In the genomic region with DNA sequence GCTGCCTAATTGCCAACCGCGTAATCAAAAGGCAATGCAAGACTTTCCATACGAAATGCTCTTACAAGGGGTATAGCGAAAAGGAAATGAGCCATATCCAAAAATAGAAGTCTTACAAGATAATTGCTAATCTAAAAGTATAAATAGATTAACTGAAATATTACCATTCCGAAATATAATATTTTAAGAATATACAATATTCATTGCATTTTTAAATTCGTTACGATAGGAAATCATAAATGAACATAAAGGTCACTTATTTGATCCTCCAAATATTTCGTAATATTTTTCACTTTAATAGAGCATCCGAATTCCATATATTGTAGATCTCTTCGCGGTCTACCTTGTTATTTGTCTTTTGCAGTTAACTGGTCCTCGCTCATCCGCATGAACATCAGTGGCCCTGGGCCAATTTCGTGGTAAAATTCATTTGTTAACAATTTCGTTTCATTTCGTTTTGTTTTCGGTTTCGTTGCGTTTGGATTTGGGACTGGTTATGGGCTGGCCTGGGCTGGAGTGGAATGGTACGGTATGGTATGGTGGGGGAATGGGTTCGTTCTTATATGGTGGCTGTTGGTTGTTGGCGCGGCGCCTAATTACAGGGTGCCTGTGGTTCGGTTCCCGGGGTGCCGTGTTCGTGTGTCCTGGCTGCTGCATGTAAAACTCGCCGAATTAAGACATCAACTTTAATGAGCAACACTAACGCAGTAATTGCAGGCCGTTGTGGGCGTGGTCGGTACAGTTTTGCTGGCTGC, we compare ENCODE assay signal across 3 fruit fly cellular contexts.
A peak's percentile ranks its signal among the peaks of the same experiment; 100 is the strongest.
TF ChIP-seq lines count a peak whose summit lies in the region.

No protein-coding gene starts in this region.

TF ChIP-seq in whole organism, embryonic, 481 proteins besides CTCF, POLR2A, EP300 and RAD21 (continued from another document):
- TF ChIP-seq kay (GFP tag; optimal IDR thresholded peaks at IDR 0.05; lab: Kevin White, UChicago) (no peak), Aef1 (GFP tag; IDR thresholded peaks at IDR 0.05; lab: Robert Waterston, UW) (no peak), CG4730 (GFP tag; IDR thresholded peaks at IDR 0.05; lab: Robert Waterston, UW) (no peak), CG18011 (GFP tag; optimal IDR thresholded peaks at IDR 0.05; lab: Kevin White, UChicago) (no peak), CG17385 (GFP tag; optimal IDR thresholded peaks at IDR 0.05; lab: Kevin White, UChicago) (no peak), fd3F (GFP tag; optimal IDR thresholded peaks at IDR 0.05; lab: Kevin White, UChicago) (no peak), repo (GFP tag; optimal IDR thresholded peaks at IDR 0.05; lab: Kevin White, UChicago) (no peak), CG14014 (GFP tag; IDR thresholded peaks at IDR 0.05; lab: Robert Waterston, UW) (no peak), Nf-YA (GFP tag; IDR thresholded peaks at IDR 0.05; lab: Robert Waterston, UW) (no peak), CrebB (tag; optimal IDR thresholded peaks at IDR 0.05; lab: Kevin White, UChicago) (no peak), unc-4 (GFP tag; IDR thresholded peaks at IDR 0.05; lab: Robert Waterston, UW; ENCODE audit: partially characterized antibody) (no peak), CG42726 (GFP tag; IDR thresholded peaks at IDR 0.05; lab: Robert Waterston, UW; ENCODE audit: partially characterized antibody) (no peak), HHEX (GFP tag; optimal IDR thresholded peaks at IDR 0.05; lab: Kevin White, UChicago) (no peak), D19A (tag; optimal IDR thresholded peaks at IDR 0.05; lab: Kevin White, UChicago) (peak; percentile 74), oc (tag; optimal IDR thresholded peaks at IDR 0.05; lab: Kevin White, UChicago) (no peak), pzg (GFP tag; optimal IDR thresholded peaks at IDR 0.05; lab: Kevin White, UChicago) (no peak), Taf1 (GFP tag; IDR thresholded peaks at IDR 0.05; lab: Robert Waterston, UW) (no peak), toy (GFP tag; IDR thresholded peaks at IDR 0.05; lab: Robert Waterston, UW) (no peak), CG4404 (GFP tag; IDR thresholded peaks at IDR 0.05; lab: Robert Waterston, UW) (no peak), CG17361 (GFP tag; IDR thresholded peaks at IDR 0.05; lab: Robert Waterston, UW) (no peak), Ets65A (GFP tag; lab: Kevin White, UChicago) (peak; percentile 69), org-1 (GFP tag; optimal IDR thresholded peaks at IDR 0.05; lab: Kevin White, UChicago) (no peak), pfk (GFP tag; optimal IDR thresholded peaks at IDR 0.05; lab: Kevin White, UChicago) (peak; percentile 83), B-H2 (GFP tag; optimal IDR thresholded peaks at IDR 0.05; lab: Kevin White, UChicago) (no peak), Dek (tag; optimal IDR thresholded peaks at IDR 0.05; lab: Kevin White, UChicago) (no peak), CG6254 (GFP tag; optimal IDR thresholded peaks at IDR 0.05; lab: Kevin White, UChicago) (peak; percentile 96), Xbp1 (GFP tag; optimal IDR thresholded peaks at IDR 0.05; lab: Kevin White, UChicago) (no peak), ro (GFP tag; IDR thresholded peaks at IDR 0.05; lab: Robert Waterston, UW) (no peak), CG10565 (GFP tag; optimal IDR thresholded peaks at IDR 0.05; lab: Kevin White, UChicago) (no peak), ranshi (GFP tag; IDR thresholded peaks at IDR 0.05; lab: Robert Waterston, UW) (no peak), CG16863 (GFP tag; optimal IDR thresholded peaks at IDR 0.05; lab: Kevin White, UChicago) (no peak), CG3163 (GFP tag; optimal IDR thresholded peaks at IDR 0.05; lab: Kevin White, UChicago) (no peak), odd (GFP tag; optimal IDR thresholded peaks at IDR 0.05; lab: Kevin White, UChicago) (no peak), CG11085 (GFP tag; IDR thresholded peaks at IDR 0.05; lab: Robert Waterston, UW) (no peak)

TF ChIP-seq in whole organism, prepupa, 60 proteins besides CTCF, POLR2A, EP300 and RAD21 (continued from another document):
- TF ChIP-seq pdm3 (GFP tag; optimal IDR thresholded peaks at IDR 0.05; lab: Kevin White, UChicago) (peak; percentile 2), Blimp-1 (GFP tag; optimal IDR thresholded peaks at IDR 0.05; lab: Kevin White, UChicago) (peak; percentile 58), esn (GFP tag; optimal IDR thresholded peaks at IDR 0.05; lab: Kevin White, UChicago) (peak; percentile 82), fkh (GFP tag; optimal IDR thresholded peaks at IDR 0.05; lab: Kevin White, UChicago) (no peak), acj6 (GFP tag; optimal IDR thresholded peaks at IDR 0.05; lab: Kevin White, UChicago) (peak; percentile 20), CG6792 (GFP tag; optimal IDR thresholded peaks at IDR 0.05; lab: Kevin White, UChicago) (peak; percentile 60), Eip78C (GFP tag; lab: Kevin White, UChicago) (peak; percentile 93), CG6163 (GFP tag; IDR thresholded peaks at IDR 0.05; lab: Robert Waterston, UW) (no peak), vri (GFP tag; optimal IDR thresholded peaks at IDR 0.05; lab: Kevin White, UChicago) (peak; percentile 18), fd85E (GFP tag; optimal IDR thresholded peaks at IDR 0.05; lab: Kevin White, UChicago) (no peak), achi (GFP tag; optimal IDR thresholded peaks at IDR 0.05; lab: Kevin White, UChicago) (peak; percentile 26), CG9139 (GFP tag; optimal IDR thresholded peaks at IDR 0.05; lab: Kevin White, UChicago) (no peak), CG3032 (tag; optimal IDR thresholded peaks at IDR 0.05; lab: Kevin White, UChicago) (peak; percentile 41), Hr38 (GFP tag; optimal IDR thresholded peaks at IDR 0.05; lab: Kevin White, UChicago) (no peak), spab (GFP tag; optimal IDR thresholded peaks at IDR 0.05; lab: Kevin White, UChicago) (no peak), topi (GFP tag; optimal IDR thresholded peaks at IDR 0.05; lab: Kevin White, UChicago) (peak; percentile 65), CG8632 (GFP tag; optimal IDR thresholded peaks at IDR 0.05; lab: Kevin White, UChicago) (peak; percentile 36), CG32006 (GFP tag; optimal IDR thresholded peaks at IDR 0.05; lab: Kevin White, UChicago) (no peak), Lpt (GFP tag; optimal IDR thresholded peaks at IDR 0.05; lab: Kevin White, UChicago) (no peak), CG3919 (GFP tag; optimal IDR thresholded peaks at IDR 0.05; lab: Kevin White, UChicago) (peak; percentile 13), CG8319 (GFP tag; optimal IDR thresholded peaks at IDR 0.05; lab: Kevin White, UChicago) (no peak), Eip75B (GFP tag; optimal IDR thresholded peaks at IDR 0.05; lab: Kevin White, UChicago) (peak; percentile 17), CG34406 (GFP tag; optimal IDR thresholded peaks at IDR 0.05; lab: Kevin White, UChicago) (peak; percentile 33), CG11902 (GFP tag; optimal IDR thresholded peaks at IDR 0.05; lab: Kevin White, UChicago) (peak; percentile 1), fd59A (GFP tag; optimal IDR thresholded peaks at IDR 0.05; lab: Kevin White, UChicago) (no peak), CG4318 (GFP tag; optimal IDR thresholded peaks at IDR 0.05; lab: Kevin White, UChicago) (no peak), CG10669 (GFP tag; optimal IDR thresholded peaks at IDR 0.05; lab: Kevin White, UChicago) (no peak), dac (GFP tag; optimal IDR thresholded peaks at IDR 0.05; lab: Kevin White, UChicago) (no peak), salr (GFP tag; optimal IDR thresholded peaks at IDR 0.05; lab: Kevin White, UChicago) (no peak), dsx (GFP tag; optimal IDR thresholded peaks at IDR 0.05; lab: Kevin White, UChicago; ENCODE audit: poor library complexity, severe bottlenecking) (peak; percentile 57), CG6854 (GFP tag; optimal IDR thresholded peaks at IDR 0.05; lab: Kevin White, UChicago) (no peak)

TF ChIP-seq in whole organism, wandering third instar larva, 38 proteins besides CTCF, POLR2A, EP300 and RAD21 (continued from another document):
- TF ChIP-seq Dfd (GFP tag; optimal IDR thresholded peaks at IDR 0.05; lab: Kevin White, UChicago) (peak; percentile 7), GATAd (GFP tag; optimal IDR thresholded peaks at IDR 0.05; lab: Kevin White, UChicago) (no peak), fru (GFP tag; optimal IDR thresholded peaks at IDR 0.05; lab: Kevin White, UChicago) (peak; percentile 70), Hr83 (GFP tag; optimal IDR thresholded peaks at IDR 0.05; lab: Kevin White, UChicago; ENCODE audit: poor library complexity, severe bottlenecking) (no peak), pan (optimal IDR thresholded peaks at IDR 0.05; lab: Kevin White, UChicago) (no peak), ey (GFP tag; optimal IDR thresholded peaks at IDR 0.05; lab: Kevin White, UChicago) (peak; percentile 47), Mio (GFP tag; optimal IDR thresholded peaks at IDR 0.05; lab: Kevin White, UChicago) (no peak), sage (GFP tag; optimal IDR thresholded peaks at IDR 0.05; lab: Kevin White, UChicago) (no peak), Rel (GFP tag; optimal IDR thresholded peaks at IDR 0.05; lab: Kevin White, UChicago) (no peak), Rel (tag; optimal IDR thresholded peaks at IDR 0.05; lab: Kevin White, UChicago) (no peak), dmrt93B (GFP tag; optimal IDR thresholded peaks at IDR 0.05; lab: Kevin White, UChicago) (peak; percentile 59), CG9705 (GFP tag; optimal IDR thresholded peaks at IDR 0.05; lab: Kevin White, UChicago) (peak; percentile 22), usp (GFP tag; optimal IDR thresholded peaks at IDR 0.05; lab: Kevin White, UChicago) (no peak)
